Fruit fly (Drosophila melanogaster) whole organism, adult: ENCODE measurements around the gene CG17738.
A peak's percentile ranks its signal among the peaks of the same experiment; 100 is the strongest.

Source experiments
- CG11617 ChIP-seq: fragments of 200-800 bp; sonication (Bioruptor generic); optimal IDR thresholded peaks from 2 replicates; lab custom pipeline; 2017; ENCODE audit warnings: mild to moderate bottlenecking, missing biosample characterization, missing genetic modification reagents, missing genetic modification characterization
- CG12768 ChIP-seq: fragments of 200-800 bp; sonication (Bioruptor generic); optimal IDR thresholded peaks from 2 replicates; lab custom pipeline; 2017; ENCODE audit warnings: missing biosample characterization, missing genetic modification characterization, mild to moderate bottlenecking, moderate library complexity, missing genetic modification reagents
- CG14711 ChIP-seq: fragments of 200-800 bp; sonication (Bioruptor generic); optimal IDR thresholded peaks from 2 replicates; lab custom pipeline; 2018; ENCODE audit warnings: missing biosample characterization, mild to moderate bottlenecking, missing genetic modification characterization, moderate library complexity
- CG1620 ChIP-seq: fragments of 200-800 bp; sonication (Bioruptor generic); optimal IDR thresholded peaks from 2 replicates; lab custom pipeline; 2016; ENCODE audit warnings: missing biosample characterization, missing genetic modification characterization
- CG33017 ChIP-seq: fragments of 200-800 bp; sonication (Bioruptor generic); optimal IDR thresholded peaks from 2 replicates; lab custom pipeline; 2018; ENCODE audit warnings: missing biosample characterization, mild to moderate bottlenecking, missing genetic modification characterization, moderate library complexity
- CG5204 ChIP-seq: fragments of 200-800 bp; sonication (Bioruptor generic); optimal IDR thresholded peaks from 2 replicates; lab custom pipeline; 2016; ENCODE audit warnings: missing biosample characterization, missing genetic modification characterization
- CG7045 ChIP-seq: fragments of 200-800 bp; sonication (Bioruptor generic); optimal IDR thresholded peaks from 2 replicates; lab custom pipeline; 2017; ENCODE audit warnings: missing biosample characterization, mild to moderate bottlenecking, missing genetic modification characterization
- CG7101 ChIP-seq: fragments of 200-800 bp; sonication (Bioruptor generic); optimal IDR thresholded peaks from 2 replicates; lab custom pipeline; 2018; ENCODE audit warnings: missing biosample characterization, mild to moderate bottlenecking, missing genetic modification characterization, moderate library complexity
- Clk ChIP-seq: fragments of 200-800 bp; sonication (Bioruptor generic); optimal IDR thresholded peaks from 2 replicates; lab custom pipeline; 2017; ENCODE audit warnings: missing biosample characterization, missing genetic modification characterization
- Crg-1 ChIP-seq: fragments of 200-800 bp; sonication (Bioruptor generic); optimal IDR thresholded peaks from 2 replicates; lab custom pipeline; 2016; ENCODE audit warnings: missing biosample characterization, missing genetic modification characterization
- Hr96 ChIP-seq: fragments of 200-800 bp; sonication (Bioruptor generic); optimal IDR thresholded peaks from 2 replicates; lab custom pipeline; 2016; ENCODE audit warnings: missing biosample characterization, missing genetic modification characterization
- Mnt ChIP-seq: fragments of 200-800 bp; sonication (Bioruptor generic); optimal IDR thresholded peaks from 2 replicates; lab custom pipeline; 2016; ENCODE audit warnings: missing biosample characterization, mild to moderate bottlenecking, missing genetic modification characterization
- bab1 ChIP-seq: fragments of 200-800 bp; sonication (Bioruptor generic); optimal IDR thresholded peaks from 3 replicates; lab custom pipeline; 2019; ENCODE audit warnings: missing biosample characterization, mild to moderate bottlenecking, missing genetic modification characterization, moderate library complexity
- cic ChIP-seq: fragments of 200-800 bp; sonication (Bioruptor generic); optimal IDR thresholded peaks from 2 replicates; lab custom pipeline; 2017; ENCODE audit warnings: missing biosample characterization, mild to moderate bottlenecking, missing genetic modification characterization, moderate library complexity
- cnc ChIP-seq, 2 experiments: fragments of >200 bp; optimal IDR thresholded peaks; 2 replicates each; lab custom pipeline; 2017
- kay ChIP-seq: fragments of 200-800 bp; sonication (Bioruptor generic); peaks from one replicate; lab custom pipeline; 2016; ENCODE audit warnings: missing biosample characterization, missing genetic modification characterization, borderline replicate concordance
- ovo ChIP-seq: fragments of 200-800 bp; sonication (Bioruptor generic); optimal IDR thresholded peaks from 2 replicates; lab custom pipeline; 2016; ENCODE audit warnings: missing biosample characterization, missing genetic modification characterization
- pad ChIP-seq: fragments of 200-800 bp; sonication (Bioruptor generic); optimal IDR thresholded peaks from 3 replicates; lab custom pipeline; 2017; ENCODE audit warnings: missing biosample characterization, missing genetic modification characterization, mild to moderate bottlenecking, moderate library complexity, missing genetic modification reagents
- tj ChIP-seq: fragments of 200-800 bp; sonication (Bioruptor generic); optimal IDR thresholded peaks from 3 replicates; lab custom pipeline; 2017; ENCODE audit warnings: missing biosample characterization, mild to moderate bottlenecking, missing genetic modification characterization, moderate library complexity
- toe ChIP-seq: fragments of 200-800 bp; sonication (Bioruptor generic); optimal IDR thresholded peaks from 2 replicates; lab custom pipeline; 2016; ENCODE audit warnings: missing biosample characterization, missing genetic modification characterization

The CG17738 gene

dm6 chr3R:12279019-12279418 lies 8.3 kb downstream of the CG17738 start:
- TF ChIP-seq cnc (optimal IDR thresholded peaks at IDR 0.05; lab: Kevin White, UChicago) (no peak), pad (GFP tag; lab: Kevin White, UChicago) (peak; percentile 64), CG33017 (no peak), CG12768 (GFP tag; lab: Kevin White, UChicago) (peak; percentile 47)

- TF ChIP-seq CG33017 (peak; percentile 27), kay (GFP tag; lab: Kevin White, UChicago) (no peak), pad (GFP tag; lab: Kevin White, UChicago) (peak; percentile 95), Hr96 (no peak)
Observed at dm6 chr3R:12280729-12281342, 10.1 kb downstream of the CG17738 start.

dm6 chr3R:12285589-12285988 lies 14.9 kb downstream of the CG17738 start:
- TF ChIP-seq kay (GFP tag; lab: Kevin White, UChicago): no peak
- TF ChIP-seq bab1: no peak
- TF ChIP-seq Mnt: no peak
- no peak for TF ChIP-seq cnc (optimal IDR thresholded peaks at IDR 0.05; lab: Kevin White, UChicago)
- no peak for TF ChIP-seq CG33017
- no peak for TF ChIP-seq CG14711
- no peak for TF ChIP-seq CG1620 (GFP tag; lab: Kevin White, UChicago)
- TF ChIP-seq Clk (GFP tag; lab: Kevin White, UChicago): no peak
- no peak for TF ChIP-seq CG7101 (tag; lab: Kevin White, UChicago)
- TF ChIP-seq cic (GFP tag; lab: Kevin White, UChicago): no peak
- no peak for TF ChIP-seq CG12768 (GFP tag; lab: Kevin White, UChicago)
- TF ChIP-seq CG5204 (GFP tag; lab: Kevin White, UChicago): no peak
- TF ChIP-seq tj (GFP tag; lab: Kevin White, UChicago): no peak
- TF ChIP-seq pad (GFP tag; lab: Kevin White, UChicago): no peak
- no peak for TF ChIP-seq Hr96
- TF ChIP-seq toe (GFP tag; lab: Kevin White, UChicago): no peak
- TF ChIP-seq ovo: no peak

dm6 chr3R:12288580-12289299 lies 18.1 kb downstream of the CG17738 start:
- TF ChIP-seq tj (GFP tag; lab: Kevin White, UChicago): no peak
- TF ChIP-seq Clk (GFP tag; lab: Kevin White, UChicago): no peak
- TF ChIP-seq Crg-1: no peak
- no peak for TF ChIP-seq toe (GFP tag; lab: Kevin White, UChicago)
- TF ChIP-seq pad (GFP tag; lab: Kevin White, UChicago): no peak
- no peak for TF ChIP-seq CG33017
- TF ChIP-seq ovo: no peak
- no peak for TF ChIP-seq CG7101 (tag; lab: Kevin White, UChicago)
- TF ChIP-seq cnc (optimal IDR thresholded peaks at IDR 0.05; lab: Kevin White, UChicago): no peak
- no peak for TF ChIP-seq Hr96
- TF ChIP-seq cic (GFP tag; lab: Kevin White, UChicago): no peak

dm6 chr3R:12290466-12291237 lies 20.0 kb downstream of the CG17738 start:
- TF ChIP-seq CG7045 (GFP tag; lab: Kevin White, UChicago) (no peak), CG33017 (no peak), Crg-1 (no peak), CG7101 (tag; lab: Kevin White, UChicago) (no peak), bab1 (no peak), Mnt (no peak), CG1620 (GFP tag; lab: Kevin White, UChicago) (no peak)

dm6 chr3R:12291872-12292271 lies 21.2 kb downstream of the CG17738 start:
- TF ChIP-seq ovo (no peak), toe (GFP tag; lab: Kevin White, UChicago) (no peak), Clk (GFP tag; lab: Kevin White, UChicago) (no peak), pad (GFP tag; lab: Kevin White, UChicago) (no peak), cic (GFP tag; lab: Kevin White, UChicago) (no peak), CG7045 (GFP tag; lab: Kevin White, UChicago) (no peak), CG33017 (no peak), CG1620 (GFP tag; lab: Kevin White, UChicago) (no peak), kay (GFP tag; lab: Kevin White, UChicago) (no peak), CG7101 (tag; lab: Kevin White, UChicago) (no peak), Hr96 (no peak), Mnt (no peak), bab1 (no peak), cnc (optimal IDR thresholded peaks at IDR 0.05; lab: Kevin White, UChicago) (no peak), tj (GFP tag; lab: Kevin White, UChicago) (no peak)

- no peak for TF ChIP-seq ovo
- no peak for TF ChIP-seq pad (GFP tag; lab: Kevin White, UChicago)
- TF ChIP-seq CG7101 (tag; lab: Kevin White, UChicago): no peak
- TF ChIP-seq cic (GFP tag; lab: Kevin White, UChicago): no peak
- TF ChIP-seq Crg-1: no peak
- no peak for TF ChIP-seq CG1620 (GFP tag; lab: Kevin White, UChicago)
- TF ChIP-seq Mnt: no peak
- no peak for TF ChIP-seq CG11617 (GFP tag; lab: Kevin White, UChicago)
- no peak for TF ChIP-seq CG5204 (GFP tag; lab: Kevin White, UChicago)
- no peak for TF ChIP-seq CG12768 (GFP tag; lab: Kevin White, UChicago)
- no peak for TF ChIP-seq Hr96
- no peak for TF ChIP-seq toe (GFP tag; lab: Kevin White, UChicago)
- no peak for TF ChIP-seq cnc (optimal IDR thresholded peaks at IDR 0.05; lab: Kevin White, UChicago)
- no peak for TF ChIP-seq Clk (GFP tag; lab: Kevin White, UChicago)
- TF ChIP-seq CG7045 (GFP tag; lab: Kevin White, UChicago): no peak
- no peak for TF ChIP-seq tj (GFP tag; lab: Kevin White, UChicago)
Observed at dm6 chr3R:12297261-12297660, 26.6 kb downstream of the CG17738 start.
